Worm (Caenorhabditis elegans) whole organism, L1 larva: ENCODE data around the gene F46B6.2.

Experiments used
- ces-1 ChIP-seq: fragments of 150-350 bp; optimal IDR thresholded peaks from 2 replicates; lab custom pipeline; 2014; ENCODE audit warnings: missing biosample characterization, missing genetic modification reagents, missing genetic modification characterization
- mdl-1 ChIP-seq, 2 experiments: fragments of 150-350 bp; optimal IDR thresholded peaks; 2 replicates each; lab custom pipeline; 2014 to 2017; ENCODE audit warnings: missing biosample characterization in 2 of 2, missing genetic modification characterization in 2 of 2, inconsistent platforms in 1 of 2
- nhr-71 ChIP-seq: sonication (generic microtip); optimal IDR thresholded peaks from 2 replicates; lab custom pipeline; 2016; ENCODE audit warnings: mild to moderate bottlenecking, missing genetic modification characterization, moderate library complexity, missing compliant biosample characterization
- unc-130 ChIP-seq: fragments of 150-350 bp; optimal IDR thresholded peaks from 2 replicates; lab custom pipeline; 2017; ENCODE audit warnings: missing biosample characterization, missing genetic modification characterization, inconsistent platforms

- TF ChIP-seq unc-130 (tag; lab: Kevin White, UChicago) (no peak), mdl-1 (tag; optimal IDR thresholded peaks at IDR 0.05; lab: Kevin White, UChicago) (no peak), ces-1 (no peak), nhr-71 (no peak)
These were observed 32.7 kb upstream of the F46B6.2 start, which contains the start of gene marc-1 for ce11 chrV:9739402-9739801.
